Worm (Caenorhabditis elegans): ENCODE data around the gene slc-25A29.

The slc-25A29 gene

ce11 chrV:14620835-14621234 is 37.1 kb downstream of the slc-25A29 start, which contains the start of gene hot-1:
Gene hot-1 (plus strand): TSS chrV:14621135.
- TF ChIP-seq flt-1 (GFP tag; IDR thresholded peaks at IDR 0.05) (no peak), cog-1 (tag; optimal IDR thresholded peaks at IDR 0.05) (no peak), tab-1 (GFP tag; IDR thresholded peaks at IDR 0.05) (no peak), klf-2 (GFP tag; conservative IDR thresholded peaks at IDR 0.05) (no peak), ztf-29 (GFP tag; IDR thresholded peaks at IDR 0.05) (no peak), med-1 (GFP tag; optimal IDR thresholded peaks at IDR 0.05; ENCODE audit: insufficient read depth) (no peak), T22C8.4 (GFP tag; IDR thresholded peaks at IDR 0.05) (no peak), ref-1 (GFP tag; conservative IDR thresholded peaks at IDR 0.05) (no peak), ztf-23 (GFP tag; IDR thresholded peaks at IDR 0.05) (no peak)

- TF ChIP-seq ref-1 (GFP tag; conservative IDR thresholded peaks at IDR 0.05) (no peak), ztf-23 (GFP tag; IDR thresholded peaks at IDR 0.05) (no peak), tab-1 (GFP tag; IDR thresholded peaks at IDR 0.05) (no peak), cog-1 (tag; optimal IDR thresholded peaks at IDR 0.05) (no peak), T22C8.4 (GFP tag; IDR thresholded peaks at IDR 0.05) (no peak), med-1 (GFP tag; optimal IDR thresholded peaks at IDR 0.05; ENCODE audit: insufficient read depth) (no peak), flt-1 (GFP tag; IDR thresholded peaks at IDR 0.05) (no peak), ztf-29 (GFP tag; IDR thresholded peaks at IDR 0.05) (no peak), klf-2 (GFP tag; conservative IDR thresholded peaks at IDR 0.05) (no peak)
Observed at ce11 chrV:14620311-14620710, 37.7 kb downstream of the slc-25A29 start.

- TF ChIP-seq med-1 (GFP tag; optimal IDR thresholded peaks at IDR 0.05; ENCODE audit: insufficient read depth) (no peak), tab-1 (GFP tag; IDR thresholded peaks at IDR 0.05) (no peak), ztf-29 (GFP tag; IDR thresholded peaks at IDR 0.05) (no peak), klf-2 (GFP tag; conservative IDR thresholded peaks at IDR 0.05) (no peak), ztf-23 (GFP tag; IDR thresholded peaks at IDR 0.05) (no peak)
Observed at ce11 chrV:14617711-14618110, 40.3 kb downstream of the slc-25A29 start.

ce11 chrV:14615671-14616070 is 42.3 kb downstream of the slc-25A29 start:
- no peak for TF ChIP-seq tab-1 (GFP tag; IDR thresholded peaks at IDR 0.05)
- no peak for TF ChIP-seq med-1 (GFP tag; optimal IDR thresholded peaks at IDR 0.05; ENCODE audit: insufficient read depth)
- no peak for TF ChIP-seq T22C8.4 (GFP tag; IDR thresholded peaks at IDR 0.05)
- TF ChIP-seq ztf-23 (GFP tag; IDR thresholded peaks at IDR 0.05), result no peak
- no peak for TF ChIP-seq klf-2 (GFP tag; conservative IDR thresholded peaks at IDR 0.05)
- TF ChIP-seq cog-1 (tag; optimal IDR thresholded peaks at IDR 0.05), result no peak
- TF ChIP-seq ref-1 (GFP tag; conservative IDR thresholded peaks at IDR 0.05), result no peak
- no peak for TF ChIP-seq ztf-29 (GFP tag; IDR thresholded peaks at IDR 0.05)
- no peak for TF ChIP-seq flt-1 (GFP tag; IDR thresholded peaks at IDR 0.05)

- TF ChIP-seq ztf-23 (GFP tag; IDR thresholded peaks at IDR 0.05) (no peak), flt-1 (GFP tag; IDR thresholded peaks at IDR 0.05) (no peak), ref-1 (GFP tag; conservative IDR thresholded peaks at IDR 0.05) (no peak)
Observed at ce11 chrV:14614454-14614853, 43.5 kb downstream of the slc-25A29 start.

- TF ChIP-seq T22C8.4 (GFP tag; IDR thresholded peaks at IDR 0.05), result no peak
- TF ChIP-seq cog-1 (tag; optimal IDR thresholded peaks at IDR 0.05), result no peak
- TF ChIP-seq ztf-29 (GFP tag; IDR thresholded peaks at IDR 0.05), result no peak
- no peak for TF ChIP-seq med-1 (GFP tag; optimal IDR thresholded peaks at IDR 0.05; ENCODE audit: insufficient read depth)
- TF ChIP-seq flt-1 (GFP tag; IDR thresholded peaks at IDR 0.05), result no peak
- no peak for TF ChIP-seq klf-2 (GFP tag; conservative IDR thresholded peaks at IDR 0.05)
- TF ChIP-seq ref-1 (GFP tag; conservative IDR thresholded peaks at IDR 0.05), result no peak
- no peak for TF ChIP-seq ztf-23 (GFP tag; IDR thresholded peaks at IDR 0.05)
- TF ChIP-seq tab-1 (GFP tag; IDR thresholded peaks at IDR 0.05), result no peak
Observed at ce11 chrV:14612168-14612567, 45.8 kb downstream of the slc-25A29 start, which contains the start of the genes R11H6.5 and ccnk-1. Gene R11H6.5 (minus strand): TSS chrV:14612222. Gene ccnk-1 (plus strand): TSS chrV:14612548.

- no peak for TF ChIP-seq klf-2 (GFP tag; conservative IDR thresholded peaks at IDR 0.05)
- TF ChIP-seq tab-1 (GFP tag; IDR thresholded peaks at IDR 0.05), result no peak
- TF ChIP-seq T22C8.4 (GFP tag; IDR thresholded peaks at IDR 0.05), result no peak
- no peak for TF ChIP-seq ztf-23 (GFP tag; IDR thresholded peaks at IDR 0.05)
- no peak for TF ChIP-seq ztf-29 (GFP tag; IDR thresholded peaks at IDR 0.05)
- no peak for TF ChIP-seq ref-1 (GFP tag; conservative IDR thresholded peaks at IDR 0.05)
- TF ChIP-seq flt-1 (GFP tag; IDR thresholded peaks at IDR 0.05), result no peak
- TF ChIP-seq med-1 (GFP tag; optimal IDR thresholded peaks at IDR 0.05; ENCODE audit: insufficient read depth), result no peak
- no peak for TF ChIP-seq cog-1 (tag; optimal IDR thresholded peaks at IDR 0.05)
Observed at ce11 chrV:14610781-14611180, 47.2 kb downstream of the slc-25A29 start.

- TF ChIP-seq ref-1 (GFP tag; conservative IDR thresholded peaks at IDR 0.05) (no peak), tab-1 (GFP tag; IDR thresholded peaks at IDR 0.05) (no peak), klf-2 (GFP tag; conservative IDR thresholded peaks at IDR 0.05) (no peak), ztf-29 (GFP tag; IDR thresholded peaks at IDR 0.05) (no peak), T22C8.4 (GFP tag; IDR thresholded peaks at IDR 0.05) (no peak), med-1 (GFP tag; optimal IDR thresholded peaks at IDR 0.05; ENCODE audit: insufficient read depth) (no peak), flt-1 (GFP tag; IDR thresholded peaks at IDR 0.05) (no peak), cog-1 (tag; optimal IDR thresholded peaks at IDR 0.05) (no peak), ztf-23 (GFP tag; IDR thresholded peaks at IDR 0.05) (no peak)
Observed at ce11 chrV:14609643-14610042, 48.3 kb downstream of the slc-25A29 start, which contains the start of gene R11H6.4. Gene R11H6.4 (plus strand): TSS chrV:14609943.

ce11 chrV:14603755-14604154 is 54.2 kb downstream of the slc-25A29 start:
- TF ChIP-seq flt-1 (GFP tag; IDR thresholded peaks at IDR 0.05), result no peak
- no peak for TF ChIP-seq ref-1 (GFP tag; conservative IDR thresholded peaks at IDR 0.05)

Measured in whole organism, midembryonic.